Worm (Caenorhabditis elegans): ENCODE results near the gene C11E4.8.

Gene C11E4.8

ce11 chrX:9653478-9653877 lies 33.2 kb downstream of the C11E4.8 start:
- TF ChIP-seq aly-2 (tag; optimal IDR thresholded peaks at IDR 0.05) (no peak), ceh-63 (GFP tag; optimal IDR thresholded peaks at IDR 0.05) (peak; percentile 84), dsc-1 (tag; optimal IDR thresholded peaks at IDR 0.05) (peak; percentile 81)

- no peak for TF ChIP-seq isw-1 (GFP tag; IDR thresholded peaks at IDR 0.05)
- TF ChIP-seq fkh-4 (tag; optimal IDR thresholded peaks at IDR 0.05; ENCODE audit: borderline replicate concordance): peak; percentile 53
- peak; percentile 98 for TF ChIP-seq dsc-1 (tag; optimal IDR thresholded peaks at IDR 0.05)
Measured at ce11 chrX:9654232-9654631, 34.0 kb downstream of the C11E4.8 start.

ce11 chrX:9656772-9657171 lies 36.5 kb downstream of the C11E4.8 start:
- TF ChIP-seq ces-1 (GFP tag; optimal IDR thresholded peaks at IDR 0.05) (no peak), pax-3 (tag; optimal IDR thresholded peaks at IDR 0.05) (no peak), lin-13 (GFP tag; optimal IDR thresholded peaks at IDR 0.05) (no peak), nhr-71 (tag; optimal IDR thresholded peaks at IDR 0.05) (no peak), blmp-1 (tag; optimal IDR thresholded peaks at IDR 0.05) (no peak), skn-1 (tag; optimal IDR thresholded peaks at IDR 0.05) (no peak), C34B4.2 (tag; optimal IDR thresholded peaks at IDR 0.05) (no peak), dsc-1 (tag; optimal IDR thresholded peaks at IDR 0.05) (peak; percentile 41), tlp-1 (tag; optimal IDR thresholded peaks at IDR 0.05) (no peak), ceh-88 (GFP tag; IDR thresholded peaks at IDR 0.05) (no peak), snu-23 (GFP tag; optimal IDR thresholded peaks at IDR 0.05) (no peak), fkh-8 (tag; optimal IDR thresholded peaks at IDR 0.05) (peak; percentile 45), tbx-2 (tag; optimal IDR thresholded peaks at IDR 0.05) (no peak), unc-130 (tag; optimal IDR thresholded peaks at IDR 0.05) (no peak), nhr-19 (GFP tag; conservative IDR thresholded peaks at IDR 0.05) (no peak), unc-30 (tag; optimal IDR thresholded peaks at IDR 0.05) (no peak)

ce11 chrX:9665944-9666343 lies 45.7 kb downstream of the C11E4.8 start:
- TF ChIP-seq nhr-12 (tag; optimal IDR thresholded peaks at IDR 0.05) (no peak), ets-5 (GFP tag; IDR thresholded peaks at IDR 0.05) (no peak), lir-3 (tag; optimal IDR thresholded peaks at IDR 0.05; ENCODE audit: poor library complexity) (no peak), ztf-11 (tag; optimal IDR thresholded peaks at IDR 0.05) (no peak), C16A3.4 (tag; optimal IDR thresholded peaks at IDR 0.05) (no peak), aha-1 (tag; optimal IDR thresholded peaks at IDR 0.05) (no peak), hlh-4 (tag; optimal IDR thresholded peaks at IDR 0.05) (no peak), pqm-1 (tag; optimal IDR thresholded peaks at IDR 0.05) (no peak), fos-1 (tag; optimal IDR thresholded peaks at IDR 0.05) (no peak), fkh-8 (tag; optimal IDR thresholded peaks at IDR 0.05) (no peak), mef-2 (tag; optimal IDR thresholded peaks at IDR 0.05) (no peak), ces-1 (GFP tag; optimal IDR thresholded peaks at IDR 0.05) (no peak), ceh-82 (tag; optimal IDR thresholded peaks at IDR 0.05) (no peak), ceh-88 (GFP tag; IDR thresholded peaks at IDR 0.05) (no peak), unc-130 (tag; optimal IDR thresholded peaks at IDR 0.05) (no peak)

- TF ChIP-seq nhr-28 (tag; optimal IDR thresholded peaks at IDR 0.05): no peak
- TF ChIP-seq lin-35 (GFP tag; optimal IDR thresholded peaks at IDR 0.05): peak in 1 of 2 experiments; percentile 38
- TF ChIP-seq Y116A8C.19 (tag; optimal IDR thresholded peaks at IDR 0.05; ENCODE audit: borderline replicate concordance): no peak
- TF ChIP-seq aha-1 (tag; optimal IDR thresholded peaks at IDR 0.05): no peak
- peak; percentile 97 for TF ChIP-seq nhr-85 (tag)
- TF ChIP-seq swsn-7 (tag; optimal IDR thresholded peaks at IDR 0.05): peak; percentile 4
- TF ChIP-seq lsy-2 (tag; optimal IDR thresholded peaks at IDR 0.05): peak in 1 of 2 experiments; percentile 63
- TF ChIP-seq snpc-4 (tag; optimal IDR thresholded peaks at IDR 0.05): no peak
- TF ChIP-seq blmp-1 (tag; optimal IDR thresholded peaks at IDR 0.05): peak; percentile 95
- peak; percentile 26 for TF ChIP-seq irx-1 (tag; optimal IDR thresholded peaks at IDR 0.05)
- TF ChIP-seq nhr-19 (GFP tag; conservative IDR thresholded peaks at IDR 0.05): peak; percentile 21; the same call in 1 of the 2 replicates
- no peak for TF ChIP-seq nhr-77 (tag; optimal IDR thresholded peaks at IDR 0.05)
- TF ChIP-seq snu-23 (GFP tag; optimal IDR thresholded peaks at IDR 0.05): peak; percentile 73
- no peak for TF ChIP-seq dsc-1 (tag; optimal IDR thresholded peaks at IDR 0.05)
- TF ChIP-seq nhr-237 (tag; optimal IDR thresholded peaks at IDR 0.05): peak; percentile 47
- peak; percentile 57 for TF ChIP-seq mep-1 (tag; optimal IDR thresholded peaks at IDR 0.05)
- peak; percentile 2 for TF ChIP-seq unc-130 (tag; optimal IDR thresholded peaks at IDR 0.05)
- no peak for TF ChIP-seq dpl-1 (GFP tag; optimal IDR thresholded peaks at IDR 0.05)
- TF ChIP-seq xbp-1 (tag; optimal IDR thresholded peaks at IDR 0.05): peak; percentile 11
- TF ChIP-seq nhr-71 (tag; optimal IDR thresholded peaks at IDR 0.05): peak; percentile 70
- no peak for TF ChIP-seq skn-1 (tag; optimal IDR thresholded peaks at IDR 0.05)
- no peak for TF ChIP-seq sup-37 (GFP tag; optimal IDR thresholded peaks at IDR 0.05)
- peak in 1 of 2 experiments; percentile 36 for TF ChIP-seq mdl-1 (tag; optimal IDR thresholded peaks at IDR 0.05)
Measured at ce11 chrX:9667391-9667790, 47.2 kb downstream of the C11E4.8 start.
